Fruit fly (Drosophila melanogaster) whole organism, embryonic: ENCODE results near the gene CG43181.

Experiments
- Abd-B ChIP-seq: fragments of 200-800 bp; sonication (Bioruptor generic); optimal IDR thresholded peaks from 2 replicates; lab custom pipeline; 2018; ENCODE audit warnings: missing biosample characterization, mild to moderate bottlenecking, missing genetic modification characterization, moderate library complexity
- Bdp1 ChIP-seq: fragments of 200-800 bp; sonication (Bioruptor generic); optimal IDR thresholded peaks from 3 replicates; lab custom pipeline; 2016; ENCODE audit warnings: missing biosample characterization, missing genetic modification characterization
- Bgb ChIP-seq: fragments of 200-800 bp; sonication (Bioruptor generic); IDR thresholded peaks from 2 replicates; pipeline ENCODE4 v1.3.6; 2022; ENCODE audit warnings: missing biosample characterization, missing genetic modification characterization; ENCODE audit not compliant: partially characterized antibody
- CG12104 ChIP-seq: fragments of 200-800 bp; sonication (Bioruptor generic); optimal IDR thresholded peaks from 3 replicates; lab custom pipeline; 2016; ENCODE audit warnings: missing biosample characterization, missing genetic modification characterization
- CG12659 ChIP-seq: fragments of 200-800 bp; sonication (Bioruptor generic); optimal IDR thresholded peaks from 3 replicates; lab custom pipeline; 2017; ENCODE audit warnings: mild to moderate bottlenecking, missing biosample characterization, missing genetic modification reagents, missing genetic modification characterization
- CG12942 ChIP-seq: fragments of 200-800 bp; sonication (Bioruptor generic); optimal IDR thresholded peaks from 3 replicates; lab custom pipeline; 2016; ENCODE audit warnings: missing biosample characterization, missing genetic modification characterization
- CG13123 ChIP-seq: fragments of 200-800 bp; sonication (Bioruptor generic); optimal IDR thresholded peaks from 2 replicates; lab custom pipeline; 2016; ENCODE audit warnings: missing biosample characterization, missing genetic modification characterization
- CG13287 ChIP-seq: fragments of 200-800 bp; sonication (Bioruptor generic); IDR thresholded peaks from 2 replicates; pipeline ENCODE4 v1.3.6; 2022; ENCODE audit warnings: missing biosample characterization, missing genetic modification characterization; ENCODE audit not compliant: partially characterized antibody
- CG14441 ChIP-seq: fragments of 200-800 bp; sonication (Bioruptor generic); IDR thresholded peaks from 2 replicates; pipeline ENCODE4 v1.3.6; 2022; ENCODE audit warnings: missing biosample characterization, missing genetic modification characterization
- CG1602 ChIP-seq: fragments of 200-800 bp; sonication (Bioruptor generic); optimal IDR thresholded peaks from 3 replicates; lab custom pipeline; 2016; ENCODE audit warnings: missing biosample characterization, missing genetic modification characterization
- CG17359 ChIP-seq: fragments of 200-800 bp; sonication (Bioruptor generic); optimal IDR thresholded peaks from 3 replicates; lab custom pipeline; 2018; ENCODE audit warnings: missing biosample characterization, mild to moderate bottlenecking, missing genetic modification characterization, moderate library complexity
- CG2120 ChIP-seq: fragments of 200-800 bp; sonication (Bioruptor generic); optimal IDR thresholded peaks from 3 replicates; lab custom pipeline; 2016; ENCODE audit warnings: missing biosample characterization, missing genetic modification characterization
- CG32532 ChIP-seq: fragments of 200-800 bp; sonication (Bioruptor generic); IDR thresholded peaks from 2 replicates; pipeline ENCODE4 v1.3.6; 2022; ENCODE audit warnings: missing biosample characterization, missing genetic modification characterization
- CG32772 ChIP-seq: fragments of 200-800 bp; sonication (Bioruptor generic); IDR thresholded peaks from 2 replicates; pipeline ENCODE4 v1.3.6; 2022; ENCODE audit warnings: missing biosample characterization, missing genetic modification characterization
- CG33557 ChIP-seq: fragments of 200-800 bp; sonication (Bioruptor generic); optimal IDR thresholded peaks from 2 replicates; lab custom pipeline; 2019; ENCODE audit warnings: missing biosample characterization, mild to moderate bottlenecking, missing genetic modification characterization, moderate library complexity
- CG34376 ChIP-seq: fragments of 200-800 bp; sonication (Bioruptor generic); optimal IDR thresholded peaks from 2 replicates; lab custom pipeline; 2018; ENCODE audit warnings: missing biosample characterization, mild to moderate bottlenecking, missing genetic modification characterization
- CG4424 ChIP-seq: fragments of 200-800 bp; sonication (Bioruptor generic); optimal IDR thresholded peaks from 3 replicates; lab custom pipeline; 2016; ENCODE audit warnings: missing biosample characterization, missing genetic modification characterization
- CG4854 ChIP-seq: fragments of 200-800 bp; sonication (Bioruptor generic); optimal IDR thresholded peaks from 2 replicates; lab custom pipeline; 2016; ENCODE audit warnings: missing biosample characterization, missing genetic modification characterization, inconsistent platforms
- CG6689 ChIP-seq: fragments of 200-800 bp; sonication (Bioruptor generic); IDR thresholded peaks from 2 replicates; pipeline ENCODE4 v1.3.6; 2022; ENCODE audit warnings: missing biosample characterization, missing genetic modification characterization
- CG7839 ChIP-seq: fragments of 200-800 bp; sonication (Bioruptor generic); optimal IDR thresholded peaks from 3 replicates; lab custom pipeline; 2018; ENCODE audit warnings: missing biosample characterization, mild to moderate bottlenecking, missing genetic modification characterization, moderate library complexity
- CG8281 ChIP-seq: fragments of 200-800 bp; sonication (Bioruptor generic); optimal IDR thresholded peaks from 2 replicates; lab custom pipeline; 2018; ENCODE audit warnings: missing biosample characterization, mild to moderate bottlenecking, missing genetic modification characterization, moderate library complexity
- CG9876 ChIP-seq: fragments of 200-800 bp; sonication (Bioruptor generic); optimal IDR thresholded peaks from 2 replicates; lab custom pipeline; 2016; ENCODE audit warnings: missing biosample characterization, missing genetic modification characterization
- Deaf1 ChIP-seq: fragments of 200-800 bp; optimal IDR thresholded peaks from 3 replicates; lab custom pipeline; 2019; ENCODE audit warnings: missing biosample characterization, mild to moderate bottlenecking, missing genetic modification characterization, moderate library complexity
- Fer3 ChIP-seq: fragments of 200-800 bp; sonication (Bioruptor generic); optimal IDR thresholded peaks from 2 replicates; lab custom pipeline; 2018; ENCODE audit warnings: missing biosample characterization, mild to moderate bottlenecking, missing genetic modification characterization, moderate library complexity
- Hand ChIP-seq: fragments of 200-800 bp; sonication (Bioruptor generic); optimal IDR thresholded peaks from 2 replicates; lab custom pipeline; 2017; ENCODE audit warnings: mild to moderate bottlenecking, missing biosample characterization, missing genetic modification reagents, missing genetic modification characterization
- Hmr ChIP-seq: fragments of 200-800 bp; sonication (Bioruptor generic); optimal IDR thresholded peaks from 3 replicates; lab custom pipeline; 2017; ENCODE audit warnings: mild to moderate bottlenecking, missing biosample characterization, missing genetic modification reagents, missing genetic modification characterization
- Jarid2 ChIP-seq: fragments of 200-800 bp; sonication (Bioruptor generic); optimal IDR thresholded peaks from 3 replicates; lab custom pipeline; 2017; ENCODE audit warnings: mild to moderate bottlenecking, missing biosample characterization, missing genetic modification reagents, missing genetic modification characterization
- Nf-YC ChIP-seq: fragments of 200-800 bp; optimal IDR thresholded peaks from 3 replicates; lab custom pipeline; 2019; ENCODE audit warnings: missing biosample characterization, mild to moderate bottlenecking, missing genetic modification characterization, moderate library complexity
- Sry-δ ChIP-seq: fragments of 200-800 bp; sonication (Bioruptor generic); optimal IDR thresholded peaks from 2 replicates; lab custom pipeline; 2016; ENCODE audit warnings: missing biosample characterization, missing genetic modification characterization
- ab ChIP-seq: fragments of 200-800 bp; sonication (Bioruptor generic); optimal IDR thresholded peaks from 2 replicates; lab custom pipeline; 2016; ENCODE audit warnings: missing biosample characterization, missing genetic modification characterization
- ash1 ChIP-seq: fragments of 200-800 bp; sonication (Bioruptor generic); optimal IDR thresholded peaks from 2 replicates; lab custom pipeline; 2018; ENCODE audit warnings: missing biosample characterization, mild to moderate bottlenecking, missing genetic modification characterization
- cad ChIP-seq: fragments of >200 bp; optimal IDR thresholded peaks from 2 replicates; lab custom pipeline; 2017; ENCODE audit warnings: missing biosample characterization, missing genetic modification characterization
- crc ChIP-seq: fragments of 200-800 bp; sonication (Bioruptor generic); optimal IDR thresholded peaks from 2 replicates; lab custom pipeline; 2016; ENCODE audit warnings: missing biosample characterization, missing genetic modification characterization
- cwo ChIP-seq: fragments of 200-800 bp; sonication (Bioruptor generic); optimal IDR thresholded peaks from 3 replicates; lab custom pipeline; 2017; ENCODE audit warnings: missing biosample characterization, missing genetic modification characterization, mild to moderate bottlenecking, moderate library complexity, missing genetic modification reagents
- gsb-n ChIP-seq: fragments of 200-800 bp; sonication (Bioruptor generic); optimal IDR thresholded peaks from 3 replicates; lab custom pipeline; 2018; ENCODE audit warnings: missing biosample characterization, mild to moderate bottlenecking, missing genetic modification characterization
- lbe ChIP-seq: fragments of 200-800 bp; sonication (Bioruptor generic); optimal IDR thresholded peaks from 2 replicates; lab custom pipeline; 2016; ENCODE audit warnings: missing biosample characterization, mild to moderate bottlenecking, missing genetic modification characterization
- mld ChIP-seq: fragments of 200-800 bp; sonication (Bioruptor generic); IDR thresholded peaks from 3 replicates; pipeline ENCODE4 v1.3.6; 2022; ENCODE audit warnings: missing biosample characterization, missing genetic modification characterization; ENCODE audit not compliant: partially characterized antibody
- nom ChIP-seq: fragments of 200-800 bp; sonication (Bioruptor generic); optimal IDR thresholded peaks from 2 replicates; lab custom pipeline; 2017; ENCODE audit warnings: missing biosample characterization, missing genetic modification characterization, mild to moderate bottlenecking, moderate library complexity, missing genetic modification reagents
- ro ChIP-seq: fragments of 200-800 bp; sonication (Bioruptor generic); IDR thresholded peaks from 2 replicates; pipeline ENCODE4 v1.3.6; 2022; ENCODE audit warnings: missing biosample characterization, missing genetic modification characterization
- sc ChIP-seq, 3 experiments: fragments of >200 bp in 2 of 3; fragments of 200-800 bp in 1 of 3; sonication (Bioruptor generic) in 1 of 3; optimal IDR thresholded peaks; 2 replicates in 2 of 3; 3 replicates in 1 of 3; lab custom pipeline; 2017; ENCODE audit warnings: mild to moderate bottlenecking in 1 of 3, missing biosample characterization in 1 of 3, missing genetic modification characterization in 1 of 3, missing genetic modification reagents in 1 of 3
- scrt ChIP-seq: fragments of 200-800 bp; sonication (Bioruptor generic); optimal IDR thresholded peaks from 2 replicates; lab custom pipeline; 2018; ENCODE audit warnings: missing biosample characterization, mild to moderate bottlenecking, missing genetic modification characterization, moderate library complexity
- sens-2 ChIP-seq: fragments of 200-800 bp; sonication (Bioruptor generic); IDR thresholded peaks from 2 replicates; pipeline ENCODE4 v1.3.6; 2022; ENCODE audit warnings: missing biosample characterization, missing genetic modification characterization
- shn ChIP-seq: fragments of 200-800 bp; sonication (Bioruptor generic); optimal IDR thresholded peaks from 3 replicates; lab custom pipeline; 2016; ENCODE audit warnings: missing biosample characterization, missing genetic modification characterization
- sisA ChIP-seq: fragments of 200-800 bp; sonication (Bioruptor generic); IDR thresholded peaks from 2 replicates; pipeline ENCODE4 v1.3.6; 2022; ENCODE audit warnings: missing biosample characterization, missing genetic modification characterization
- tgo ChIP-seq: fragments of 200-800 bp; sonication (Bioruptor generic); IDR thresholded peaks from 3 replicates; pipeline ENCODE4 v1.3.6; 2022; ENCODE audit warnings: missing biosample characterization, missing genetic modification characterization
- tin ChIP-seq: fragments of 200-800 bp; sonication (Bioruptor generic); optimal IDR thresholded peaks from 3 replicates; lab custom pipeline; 2016; ENCODE audit warnings: missing biosample characterization, missing genetic modification characterization
- ttk ChIP-seq: fragments of 200-800 bp; sonication (Bioruptor generic); IDR thresholded peaks from 2 replicates; pipeline ENCODE4 v2.1.2; 2022; ENCODE audit warnings: missing biosample characterization, missing genetic modification characterization
- vvl ChIP-seq: fragments of 200-800 bp; sonication (Bioruptor generic); IDR thresholded peaks from 2 replicates; pipeline ENCODE4 v1.3.6; 2022; ENCODE audit warnings: missing biosample characterization, missing genetic modification characterization
- zf30C ChIP-seq: fragments of 200-800 bp; sonication (Bioruptor generic); optimal IDR thresholded peaks from 3 replicates; lab custom pipeline; 2018; ENCODE audit warnings: missing biosample characterization, mild to moderate bottlenecking, missing genetic modification characterization
- zfh1 ChIP-seq: fragments of 200-800 bp; sonication (Bioruptor generic); IDR thresholded peaks from 3 replicates; pipeline ENCODE4 v1.3.6; 2022; ENCODE audit warnings: missing biosample characterization, missing genetic modification characterization

The CG43181 gene

dm6 chrX:338123-338527 is 12.2 kb upstream of the CG43181 start (continued):
- no peak for TF ChIP-seq CG13287 (GFP tag; lab: Robert Waterston, UW)
- peak; percentile 91 for TF ChIP-seq CG7839 (tag; lab: Kevin White, UChicago)
- no peak for TF ChIP-seq CG4854 (GFP tag; lab: Kevin White, UChicago)
- no peak for TF ChIP-seq Sry-δ
- 0 out of 3 replicates have a peak, but pooled peaks have one; percentile 31 for TF ChIP-seq zfh1 (GFP tag; lab: Robert Waterston, UW)
- peak; percentile 38 for TF ChIP-seq Jarid2 (GFP tag; lab: Kevin White, UChicago)
- TF ChIP-seq Nf-YC (tag; lab: Kevin White, UChicago): peak; percentile 79
- peak; percentile 59 for TF ChIP-seq CG8281 (tag; lab: Kevin White, UChicago)
- peak; percentile 35 for TF ChIP-seq CG1602
- TF ChIP-seq CG32532 (GFP tag; lab: Robert Waterston, UW): peak; percentile 70; the same call in 1 of the 2 replicates
- peak; percentile 24 for TF ChIP-seq tin (GFP tag; lab: Kevin White, UChicago)
- no peak for TF ChIP-seq sens-2 (GFP tag; lab: Robert Waterston, UW)
- TF ChIP-seq ro (GFP tag; lab: Robert Waterston, UW): no peak
- TF ChIP-seq sc (optimal IDR thresholded peaks at IDR 0.05; lab: Kevin White, UChicago): no peak
- TF ChIP-seq sc (GFP tag; optimal IDR thresholded peaks at IDR 0.05; lab: Kevin White, UChicago): peak; percentile 84
- TF ChIP-seq Bdp1 (GFP tag; lab: Kevin White, UChicago): no peak
- TF ChIP-seq Fer3 (tag; lab: Kevin White, UChicago): peak; percentile 72
- TF ChIP-seq CG6689: peak; percentile 80
- TF ChIP-seq gsb-n (tag; lab: Kevin White, UChicago): peak; percentile 90
- no peak for TF ChIP-seq ab (GFP tag; lab: Kevin White, UChicago)
- no peak for TF ChIP-seq CG14441 (GFP tag; lab: Robert Waterston, UW)
- no peak for TF ChIP-seq Bgb (GFP tag; lab: Robert Waterston, UW)
- TF ChIP-seq tgo (GFP tag; lab: Robert Waterston, UW): peak; percentile 71
- TF ChIP-seq CG9876: no peak
- peak; percentile 74 for TF ChIP-seq cwo (GFP tag; lab: Kevin White, UChicago)
- peak; percentile 61 for TF ChIP-seq CG12104 (GFP tag; lab: Kevin White, UChicago)
- no peak for TF ChIP-seq sisA (GFP tag; lab: Robert Waterston, UW)
- TF ChIP-seq CG33557 (GFP tag; lab: Kevin White, UChicago): peak; percentile 63
- TF ChIP-seq mld (GFP tag; lab: Robert Waterston, UW): no peak
- TF ChIP-seq shn (GFP tag; lab: Kevin White, UChicago): no peak
- no peak for TF ChIP-seq cad (GFP tag; lab: Kevin White, UChicago)
- peak; percentile 58 for TF ChIP-seq Abd-B (GFP tag; lab: Kevin White, UChicago)
- peak; percentile 60 for TF ChIP-seq CG4424 (GFP tag; lab: Kevin White, UChicago)
- no peak for TF ChIP-seq ash1
- peak; percentile 72 for TF ChIP-seq Deaf1
- no peak for TF ChIP-seq lbe (GFP tag; lab: Kevin White, UChicago)
- peak; percentile 58 for TF ChIP-seq CG32772 (GFP tag; lab: Robert Waterston, UW)
- no peak for TF ChIP-seq zf30C (GFP tag; lab: Kevin White, UChicago)
- no peak for TF ChIP-seq CG13123
- peak; percentile 84 for TF ChIP-seq vvl
- no peak for TF ChIP-seq CG34376
- TF ChIP-seq CG12942 (GFP tag; lab: Kevin White, UChicago): peak; percentile 30
- peak; percentile 36; the same call in 1 of the 2 replicates for TF ChIP-seq ttk
- peak; percentile 59 for TF ChIP-seq scrt
- peak; percentile 11 for TF ChIP-seq CG2120
- peak; percentile 65 for TF ChIP-seq Hand (GFP tag; lab: Kevin White, UChicago)
- TF ChIP-seq Hmr: peak; percentile 78
- peak; percentile 56 for TF ChIP-seq nom
- no peak for TF ChIP-seq crc (GFP tag; lab: Kevin White, UChicago)
- peak; percentile 80 for TF ChIP-seq CG17359 (tag; lab: Kevin White, UChicago)
- peak; percentile 74 for TF ChIP-seq CG12659
